Worm (Caenorhabditis elegans) whole organism, L4/young adult: ENCODE data around the gene T28B11.1.

ENCODE experiments used
- W03F9.2 ChIP-seq: fragments of 150-350 bp; optimal IDR thresholded peaks from 2 replicates; lab custom pipeline; 2014; ENCODE audit warnings: missing biosample characterization, missing genetic modification characterization
- dao-5 ChIP-seq: sonication (generic microtip); optimal IDR thresholded peaks from 2 replicates; lab custom pipeline; 2016; ENCODE audit warnings: missing genotype, missing genetic modification characterization, moderate library complexity, missing compliant biosample characterization
- him-1 ChIP-seq: sonication (generic microtip); optimal IDR thresholded peaks from 2 replicates; lab custom pipeline; 2016; ENCODE audit warnings: missing genotype, missing genetic modification reagents, missing genetic modification characterization, missing compliant biosample characterization

Gene T28B11.1

DNA sequence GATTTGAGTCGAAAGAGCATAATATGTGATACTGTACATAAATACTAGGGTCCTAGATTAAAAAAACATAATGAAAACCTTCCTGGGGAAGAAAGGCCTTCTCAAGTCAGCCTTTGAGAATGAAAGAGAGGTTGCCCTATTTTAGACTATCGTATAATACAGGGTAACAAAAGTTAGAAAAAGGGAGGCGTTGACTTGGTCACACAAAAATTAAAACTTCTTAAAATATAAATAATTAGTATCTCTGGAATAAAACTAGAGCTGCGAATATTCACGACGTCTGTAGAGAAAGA lies 19.7 kb downstream of the T28B11.1 start:
- TF ChIP-seq dao-5 (tag; lab: Kevin White, UChicago) = no peak
- no peak for TF ChIP-seq him-1 (tag; lab: Kevin White, UChicago)
- TF ChIP-seq W03F9.2 (tag; lab: Kevin White, UChicago) = no peak

ce11 chrV:10711829-10712607 lies 20.2 kb downstream of the T28B11.1 start:
- no peak for TF ChIP-seq dao-5 (tag; lab: Kevin White, UChicago)
- TF ChIP-seq W03F9.2 (tag; lab: Kevin White, UChicago) = no peak
- no peak for TF ChIP-seq him-1 (tag; lab: Kevin White, UChicago)

DNA sequence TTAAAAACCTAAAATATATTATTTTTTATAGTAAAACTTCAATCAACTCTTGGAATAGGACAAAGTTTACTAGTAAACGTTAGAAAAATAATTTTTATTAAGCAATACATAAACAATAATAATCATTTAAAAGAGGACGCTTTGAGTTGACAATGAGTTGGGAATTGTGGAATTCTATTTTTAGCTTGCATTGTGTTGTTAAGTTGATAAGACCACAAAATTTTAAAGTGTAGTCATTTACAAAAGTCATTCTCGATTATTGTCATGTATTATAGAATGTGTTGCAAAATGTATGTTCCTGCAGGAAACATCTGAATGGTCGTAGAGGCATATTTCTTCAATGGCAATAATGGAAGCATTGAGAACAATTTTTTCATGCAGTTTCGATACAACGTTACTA lies 21.2 kb downstream of the T28B11.1 start:
- TF ChIP-seq dao-5 (tag; lab: Kevin White, UChicago) (no peak), him-1 (tag; lab: Kevin White, UChicago) (no peak)

DNA sequence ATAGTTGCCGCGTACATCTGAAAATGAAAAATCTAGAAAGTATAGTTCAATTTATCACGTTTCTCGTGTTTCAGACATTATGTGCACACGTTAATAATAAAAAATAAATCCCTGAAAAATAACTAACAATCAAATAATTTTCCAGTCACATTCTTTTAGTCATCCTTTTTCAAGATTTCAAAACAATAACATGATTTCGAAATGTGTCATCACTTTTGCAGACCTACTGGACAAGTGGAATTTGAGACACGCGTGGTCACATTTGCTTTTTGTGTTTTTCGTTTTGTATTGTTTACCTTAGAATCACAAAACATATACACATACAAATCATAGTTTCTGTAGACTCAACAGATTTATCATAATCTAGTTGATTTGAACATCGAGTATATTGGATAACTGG lies 22.8 kb downstream of the T28B11.1 start:
- TF ChIP-seq him-1 (tag; lab: Kevin White, UChicago) = no peak
- no peak for TF ChIP-seq dao-5 (tag; lab: Kevin White, UChicago)
- TF ChIP-seq W03F9.2 (tag; lab: Kevin White, UChicago) = no peak

ce11 chrV:10708346-10708745 lies 23.9 kb downstream of the T28B11.1 start:
- TF ChIP-seq W03F9.2 (tag; lab: Kevin White, UChicago) (no peak), him-1 (tag; lab: Kevin White, UChicago) (no peak), dao-5 (tag; lab: Kevin White, UChicago) (no peak)

- TF ChIP-seq him-1 (tag; lab: Kevin White, UChicago) = no peak
- TF ChIP-seq W03F9.2 (tag; lab: Kevin White, UChicago) = no peak
- no peak for TF ChIP-seq dao-5 (tag; lab: Kevin White, UChicago)
These were observed 29.3 kb downstream of the T28B11.1 start for ce11 chrV:10702910-10703309.

ce11 chrV:10702249-10702648 lies 30.0 kb downstream of the T28B11.1 start, which contains the start of gene pph-1:
pph-1 (plus strand) TSS chrV:10702549.
- no peak for TF ChIP-seq him-1 (tag; lab: Kevin White, UChicago)
- no peak for TF ChIP-seq dao-5 (tag; lab: Kevin White, UChicago)
- TF ChIP-seq W03F9.2 (tag; lab: Kevin White, UChicago) = no peak

- TF ChIP-seq him-1 (tag; lab: Kevin White, UChicago) (no peak), dao-5 (tag; lab: Kevin White, UChicago) (no peak), W03F9.2 (tag; lab: Kevin White, UChicago) (no peak)
These were observed 33.1 kb downstream of the T28B11.1 start for ce11 chrV:10699122-10699521.

DNA sequence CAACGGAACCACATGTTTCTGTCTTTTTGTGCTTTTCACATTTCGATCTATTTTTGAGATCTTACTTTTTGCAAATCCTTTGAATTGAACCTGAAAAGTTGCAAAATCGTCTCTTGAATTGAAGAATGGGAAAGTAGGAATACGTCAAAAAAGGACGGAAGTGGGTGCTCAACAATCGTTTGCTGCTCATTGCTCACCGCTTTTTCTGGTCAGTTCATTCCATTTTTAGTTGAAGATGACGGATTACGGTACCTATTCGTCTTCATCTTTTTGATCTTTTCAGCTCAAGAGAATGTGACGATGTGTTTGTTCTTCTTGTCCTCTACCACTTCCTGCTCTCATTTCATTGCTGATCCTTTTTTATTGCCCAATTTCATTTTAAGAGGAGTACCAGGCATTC lies 37.0 kb downstream of the T28B11.1 start, which contains the start of gene C05A2.4:
Gene C05A2.4, plus strand, starts transcription at position 301 of the 400 bp plus-strand sequence.
- TF ChIP-seq him-1 (tag; lab: Kevin White, UChicago) (no peak), dao-5 (tag; lab: Kevin White, UChicago) (no peak), W03F9.2 (tag; lab: Kevin White, UChicago) (no peak)

- TF ChIP-seq W03F9.2 (tag; lab: Kevin White, UChicago) (peak; percentile 18), him-1 (tag; lab: Kevin White, UChicago) (no peak)
These were observed 38.5 kb downstream of the T28B11.1 start for ce11 chrV:10693749-10694148.

ce11 chrV:10691313-10691712 lies 40.9 kb downstream of the T28B11.1 start:
- TF ChIP-seq W03F9.2 (tag; lab: Kevin White, UChicago) (no peak), dao-5 (tag; lab: Kevin White, UChicago) (no peak), him-1 (tag; lab: Kevin White, UChicago) (no peak)

- TF ChIP-seq dao-5 (tag; lab: Kevin White, UChicago) = no peak
- TF ChIP-seq W03F9.2 (tag; lab: Kevin White, UChicago) = no peak
- TF ChIP-seq him-1 (tag; lab: Kevin White, UChicago) = no peak
These were observed 44.6 kb downstream of the T28B11.1 start, which contains the start of gene F29F11.20 for ce11 chrV:10687601-10688000. F29F11.20 (plus strand) TSS chrV:10687901.

DNA sequence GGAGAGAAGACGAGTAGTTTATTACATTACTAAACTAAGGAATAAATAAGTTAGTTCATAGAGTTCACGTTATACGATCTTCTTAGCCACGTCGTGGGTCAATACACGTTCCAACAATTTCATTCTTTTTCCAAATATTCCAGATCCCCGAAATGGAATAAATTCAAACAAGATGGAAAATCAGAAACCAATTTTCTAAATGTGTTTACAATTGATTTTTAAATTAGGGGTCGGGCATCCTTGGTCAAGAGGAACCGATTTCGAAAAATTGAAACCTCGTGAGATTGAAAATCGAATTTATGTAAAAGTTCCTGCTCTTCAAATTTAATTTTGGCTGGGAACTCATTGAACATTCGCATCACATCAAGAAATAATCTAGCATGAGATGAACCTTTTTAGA lies 47.5 kb downstream of the T28B11.1 start:
- TF ChIP-seq dao-5 (tag; lab: Kevin White, UChicago) (no peak), W03F9.2 (tag; lab: Kevin White, UChicago) (no peak), him-1 (tag; lab: Kevin White, UChicago) (no peak)

ce11 chrV:10683458-10683857 lies 48.8 kb downstream of the T28B11.1 start:
- TF ChIP-seq W03F9.2 (tag; lab: Kevin White, UChicago) (no peak), him-1 (tag; lab: Kevin White, UChicago) (no peak), dao-5 (tag; lab: Kevin White, UChicago) (no peak)
